Worm (Caenorhabditis elegans): ENCODE measurements around the gene srsx-24.

srsx-24 gene

ce11 chrV:7409599-7409998 is 30.3 kb upstream of the srsx-24 start, which contains the start of gene R13D7.2 (continued):
- TF ChIP-seq ceh-82 (tag; optimal IDR thresholded peaks at IDR 0.05) = no peak
- TF ChIP-seq blmp-1 (tag; optimal IDR thresholded peaks at IDR 0.05) = no peak
- TF ChIP-seq ets-5 (GFP tag; IDR thresholded peaks at IDR 0.05) = no peak

- TF ChIP-seq sox-4 (tag; optimal IDR thresholded peaks at IDR 0.05) (no peak), nhr-47 (tag; optimal IDR thresholded peaks at IDR 0.05) (no peak), elt-2 (tag; optimal IDR thresholded peaks at IDR 0.05) (no peak)
Measured at ce11 chrV:7408520-7408919, 29.2 kb upstream of the srsx-24 start, which contains the start of gene srt-6. srt-6 (minus strand) TSS chrV:7408814.

ce11 chrV:7403501-7403900 is 24.2 kb upstream of the srsx-24 start:
- TF ChIP-seq unc-98 (GFP tag; IDR thresholded peaks at IDR 0.05) (no peak), unc-130 (tag; optimal IDR thresholded peaks at IDR 0.05) (no peak), ceh-63 (GFP tag; optimal IDR thresholded peaks at IDR 0.05) (no peak), sptf-1 (tag; optimal IDR thresholded peaks at IDR 0.05) (no peak), tlp-1 (tag; optimal IDR thresholded peaks at IDR 0.05) (no peak), unc-62 (GFP tag; optimal IDR thresholded peaks at IDR 0.05) (no peak), hlh-17 (GFP tag; optimal IDR thresholded peaks at IDR 0.05; ENCODE audit: borderline replicate concordance) (no peak), ces-1 (GFP tag; optimal IDR thresholded peaks at IDR 0.05) (no peak)

ce11 chrV:7402355-7402754 is 23.1 kb upstream of the srsx-24 start, which contains the start of gene srj-13:
srj-13 (plus strand) TSS chrV:7402655.
- no peak for TF ChIP-seq nhr-47 (tag; optimal IDR thresholded peaks at IDR 0.05)
- no peak for TF ChIP-seq C16A3.4 (tag; optimal IDR thresholded peaks at IDR 0.05)
- TF ChIP-seq unc-62 (GFP tag; optimal IDR thresholded peaks at IDR 0.05) = no peak
- no peak for TF ChIP-seq egl-13 (tag; optimal IDR thresholded peaks at IDR 0.05)
- no peak for TF ChIP-seq pqm-1 (tag; optimal IDR thresholded peaks at IDR 0.05)
- TF ChIP-seq skn-1 (tag; optimal IDR thresholded peaks at IDR 0.05) = no peak
- no peak for TF ChIP-seq ceh-63 (GFP tag; optimal IDR thresholded peaks at IDR 0.05)
- TF ChIP-seq nhr-90 (tag; optimal IDR thresholded peaks at IDR 0.05; ENCODE audit: poor library complexity) = no peak
- TF ChIP-seq tbx-2 (tag; optimal IDR thresholded peaks at IDR 0.05) = no peak

- no peak for TF ChIP-seq fkh-4 (tag; optimal IDR thresholded peaks at IDR 0.05; ENCODE audit: borderline replicate concordance)
- TF ChIP-seq hpl-2 (GFP tag; optimal IDR thresholded peaks at IDR 0.05) = no peak
- TF ChIP-seq fkh-10 (GFP tag; optimal IDR thresholded peaks at IDR 0.05) = no peak
- TF ChIP-seq mef-2 (tag; optimal IDR thresholded peaks at IDR 0.05) = no peak
- no peak for TF ChIP-seq nhr-85 (tag)
- TF ChIP-seq sox-4 (tag; optimal IDR thresholded peaks at IDR 0.05) = no peak
- TF ChIP-seq nhr-90 (tag; optimal IDR thresholded peaks at IDR 0.05; ENCODE audit: poor library complexity) = no peak
- TF ChIP-seq mdl-1 (tag; optimal IDR thresholded peaks at IDR 0.05) = no peak
- no peak for TF ChIP-seq irx-1 (tag; optimal IDR thresholded peaks at IDR 0.05)
- no peak for TF ChIP-seq aly-2 (tag; optimal IDR thresholded peaks at IDR 0.05)
- no peak for TF ChIP-seq zip-4 (GFP tag; optimal IDR thresholded peaks at IDR 0.05)
Measured at ce11 chrV:7400588-7400987, 21.3 kb upstream of the srsx-24 start, which contains the start of gene srx-60. srx-60 (plus strand) TSS chrV:7400888.

ce11 chrV:7400095-7400494 is 20.8 kb upstream of the srsx-24 start, which contains the start of gene cnc-9:
cnc-9 (minus strand) TSS chrV:7400195.
- TF ChIP-seq lir-3 (tag; optimal IDR thresholded peaks at IDR 0.05; ENCODE audit: poor library complexity) (no peak), efl-1 (optimal IDR thresholded peaks at IDR 0.05) (no peak), efl-1 (GFP tag; optimal IDR thresholded peaks at IDR 0.05 in 1 of 2) (peak in 1 of 2 experiments; percentile 4)
